Worm (Caenorhabditis elegans): ENCODE data around the gene dmsr-1.

DNA sequence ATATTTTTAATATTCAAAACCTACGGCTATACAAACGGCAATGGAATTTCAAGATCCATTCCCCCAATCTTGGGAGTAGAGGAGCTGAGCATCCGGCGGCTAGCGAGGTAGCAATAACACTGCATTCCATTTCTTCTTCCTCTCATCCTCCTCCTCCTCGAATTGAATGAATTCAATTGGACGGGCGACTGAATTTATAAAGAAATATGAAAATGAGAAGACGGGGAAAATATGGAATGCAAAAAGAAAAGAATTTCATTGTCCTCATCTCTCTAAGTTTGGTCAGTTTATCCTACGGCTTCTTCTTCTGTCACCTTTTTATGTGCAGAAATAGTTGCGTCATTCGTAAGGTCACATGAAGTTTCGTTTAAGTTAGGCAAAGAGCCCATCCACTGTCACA lies 2.2 kb upstream of the dmsr-1 start:
- TF ChIP-seq skn-1 (tag; optimal IDR thresholded peaks at IDR 0.05) (no peak), nhr-77 (tag; optimal IDR thresholded peaks at IDR 0.05) (no peak), ama-1 (optimal IDR thresholded peaks at IDR 0.05) (no peak), nhr-237 (tag; optimal IDR thresholded peaks at IDR 0.05) (no peak), ztf-11 (tag; optimal IDR thresholded peaks at IDR 0.05) (no peak), C16A3.4 (tag; optimal IDR thresholded peaks at IDR 0.05) (no peak), ztf-4 (tag; optimal IDR thresholded peaks at IDR 0.05) (no peak)

Data from whole organism, L1 larva.